Worm (Caenorhabditis elegans) whole organism, mixed stage, embryonic: ENCODE data around the gene srbc-38.

Experiments used
- elt-3 ChIP-seq: fragments of 150-350 bp; optimal IDR thresholded peaks from 2 replicates; lab custom pipeline; 2014; ENCODE audit warnings: missing biosample characterization, missing genetic modification characterization
- nhr-12 ChIP-seq: fragments of 150-350 bp; optimal IDR thresholded peaks from 2 replicates; lab custom pipeline; 2014; ENCODE audit warnings: missing biosample characterization, missing genetic modification characterization
- unc-120 ChIP-seq: sonication (generic microtip); optimal IDR thresholded peaks from 2 replicates; lab custom pipeline; 2017; ENCODE audit warnings: missing genetic modification characterization, missing compliant biosample characterization; ENCODE audit not compliant: poor library complexity, severe bottlenecking
- zip-8 ChIP-seq: fragments of 150-350 bp; optimal IDR thresholded peaks from 2 replicates; lab custom pipeline; 2014; ENCODE audit warnings: missing biosample characterization, missing genetic modification characterization

DNA sequence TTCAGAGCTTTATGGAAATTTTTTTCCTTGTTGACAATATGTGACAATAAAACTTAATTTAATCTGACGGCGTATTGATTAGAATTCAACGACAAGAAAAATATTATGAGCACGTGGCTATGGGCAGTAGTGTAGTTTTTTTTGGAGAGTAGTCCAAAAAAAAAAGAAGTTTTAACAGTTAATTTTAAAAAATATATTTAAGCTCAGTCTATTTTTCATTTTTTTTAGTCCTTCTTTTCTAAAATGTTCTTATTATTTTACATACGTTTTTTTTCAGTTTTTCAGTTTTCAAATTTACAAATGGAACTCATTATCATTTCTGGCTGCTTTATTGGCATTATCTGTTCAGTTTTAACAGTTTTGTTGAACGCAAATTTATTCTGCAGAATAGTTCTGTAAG lies 1.8 kb downstream of the srbc-38 start, which contains the start of gene srbc-39:
- no peak for TF ChIP-seq zip-8 (tag; lab: Kevin White, UChicago)
- TF ChIP-seq elt-3, result no peak
- no peak for TF ChIP-seq nhr-12 (tag; lab: Kevin White, UChicago)
- no peak for TF ChIP-seq unc-120 (tag; lab: Kevin White, UChicago)
